Worm (Caenorhabditis elegans): Measurements from ENCODE around the gene DH11.2.

DNA sequence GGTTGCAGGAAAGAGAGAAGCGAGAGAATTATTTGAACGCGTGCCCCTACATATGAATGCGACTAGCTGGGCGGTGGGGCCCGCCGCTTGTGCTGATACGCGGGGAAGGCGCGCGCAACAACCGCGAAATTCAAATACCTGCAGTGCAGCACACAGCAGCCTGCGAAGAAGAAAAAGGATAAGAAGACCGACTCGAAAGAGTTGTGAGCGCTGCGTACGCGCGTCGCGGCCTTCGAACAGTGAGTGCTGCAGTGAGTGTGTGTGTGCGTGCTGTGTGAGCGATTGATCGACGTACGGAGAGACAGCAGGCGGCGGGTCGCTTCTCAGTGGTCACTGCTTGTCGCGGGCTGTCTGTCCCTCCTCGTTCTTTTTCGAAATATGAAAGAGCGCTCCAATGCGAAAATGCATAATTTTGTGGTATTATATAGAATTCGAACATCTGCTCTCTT is 15.7 kb downstream of the DH11.2 start:
- TF ChIP-seq hlh-11 (tag; optimal IDR thresholded peaks at IDR 0.05), result peak; percentile 97
- TF ChIP-seq duxl-1 (tag; optimal IDR thresholded peaks at IDR 0.05; ENCODE audit: poor library complexity), result peak; percentile 60
- peak; percentile 98 for TF ChIP-seq lir-3 (tag; optimal IDR thresholded peaks at IDR 0.05)
- TF ChIP-seq nhr-6 (tag; optimal IDR thresholded peaks at IDR 0.05), result peak; percentile 43
